Worm (Caenorhabditis elegans) whole organism, young adult: Measurements from ENCODE around the gene Y53F4B.5.

Experiments used
- B0035.1 ChIP-seq: sonication (generic microtip); optimal IDR thresholded peaks from 2 replicates; lab custom pipeline; 2016; ENCODE audit warnings: missing genetic modification characterization, mild to moderate bottlenecking, missing compliant biosample characterization, missing genotype, missing genetic modification reagents
- C17E4.6 ChIP-seq: fragments of 200-800 bp; sonication (Bioruptor generic); IDR thresholded peaks from 2 replicates; pipeline ENCODE4 v1.3.6; 2022; ENCODE audit warnings: missing genetic modification reagents, missing genetic modification characterization, missing compliant biosample characterization
- D2030.7 ChIP-seq: fragments of 200-800 bp; sonication (Bioruptor generic); IDR thresholded peaks from 2 replicates; pipeline ENCODE4 v1.3.6; 2022; ENCODE audit warnings: missing genetic modification reagents, missing genetic modification characterization, missing compliant biosample characterization
- F10E7.11 ChIP-seq: sonication (generic microtip); optimal IDR thresholded peaks from 2 replicates; lab custom pipeline; 2017; ENCODE audit warnings: mild to moderate bottlenecking, missing genetic modification characterization, moderate library complexity, missing compliant biosample characterization
- F23B12.7 ChIP-seq: sonication (generic microtip); optimal IDR thresholded peaks from 2 replicates; lab custom pipeline; 2017; ENCODE audit warnings: missing genetic modification characterization, mild to moderate bottlenecking, missing compliant biosample characterization, antibody characterized with exemption, moderate library complexity; ENCODE audit not compliant: insufficient read depth
- F33H1.4 ChIP-seq: fragments of 200-800 bp; sonication (Bioruptor generic); IDR thresholded peaks from 2 replicates; pipeline ENCODE4 v1.3.6; 2022; ENCODE audit warnings: missing genetic modification reagents, missing genetic modification characterization, missing compliant biosample characterization
- F37B4.10 ChIP-seq: fragments of 200-800 bp; sonication (Bioruptor generic); IDR thresholded peaks from 2 replicates; pipeline ENCODE4 v1.3.6; 2022; ENCODE audit warnings: missing genetic modification characterization, missing compliant biosample characterization
- F57A8.1 ChIP-seq: fragments of 200-800 bp; sonication (Bioruptor generic); optimal IDR thresholded peaks from 2 replicates; lab custom pipeline; 2018; ENCODE audit warnings: mild to moderate bottlenecking, missing genetic modification characterization, moderate library complexity, missing compliant biosample characterization
- K11D2.4 ChIP-seq: fragments of 200-800 bp; sonication (Bioruptor generic); IDR thresholded peaks from 2 replicates; pipeline ENCODE4 v1.3.6; 2022; ENCODE audit warnings: missing genetic modification reagents, missing genetic modification characterization, missing compliant biosample characterization
- K12H6.12 ChIP-seq: fragments of 200-800 bp; sonication (Bioruptor generic); optimal IDR thresholded peaks from 2 replicates; lab custom pipeline; 2018; ENCODE audit warnings: mild to moderate bottlenecking, missing genetic modification characterization, missing compliant biosample characterization
- T07F8.4 ChIP-seq: sonication (generic microtip); optimal IDR thresholded peaks from 2 replicates; lab custom pipeline; 2016; ENCODE audit warnings: mild to moderate bottlenecking, missing genetic modification characterization, moderate library complexity, missing compliant biosample characterization
- Y67H2A.10 ChIP-seq: fragments of 200-800 bp; sonication (Bioruptor generic); conservative IDR thresholded peaks from 2 replicates; pipeline ENCODE4 v1.3.6; 2022; ENCODE audit warnings: missing genetic modification reagents, missing genetic modification characterization, missing compliant biosample characterization
- akir-1 ChIP-seq: fragments of 200-800 bp; sonication (Bioruptor generic); optimal IDR thresholded peaks from 2 replicates; lab custom pipeline; 2018; ENCODE audit warnings: mild to moderate bottlenecking, missing genetic modification characterization, moderate library complexity, missing compliant biosample characterization
- ama-1 ChIP-seq, 3 experiments: fragments of 150-350 bp in 1 of 3; sonication (generic microtip) in 2 of 3; optimal IDR thresholded peaks; 2 replicates each; lab custom pipeline; 2014 to 2018; ENCODE audit warnings: missing biosample characterization in 2 of 3, missing genetic modification characterization in 2 of 3, missing genetic modification reagents in 2 of 3
- cebp-2 ChIP-seq: fragments of 200-800 bp; sonication (Bioruptor generic); IDR thresholded peaks from 2 replicates; pipeline ENCODE4 v1.3.6; 2022; ENCODE audit warnings: missing genetic modification characterization, missing compliant biosample characterization
- ceh-27 ChIP-seq: fragments of 200-800 bp; sonication (Bioruptor generic); optimal IDR thresholded peaks from 2 replicates; lab custom pipeline; 2018; ENCODE audit warnings: mild to moderate bottlenecking, missing genetic modification characterization, moderate library complexity, missing compliant biosample characterization
- ceh-58 ChIP-seq: fragments of 200-800 bp; sonication (Bioruptor generic); IDR thresholded peaks from 2 replicates; pipeline ENCODE4 v1.3.6; 2022; ENCODE audit warnings: missing genetic modification characterization, missing compliant biosample characterization
- ceh-79 ChIP-seq: sonication (generic microtip); optimal IDR thresholded peaks from 2 replicates; lab custom pipeline; 2017; ENCODE audit warnings: mild to moderate bottlenecking, missing genetic modification characterization, missing compliant biosample characterization
- chd-7 ChIP-seq: sonication (generic microtip); optimal IDR thresholded peaks from 2 replicates; lab custom pipeline; 2016; ENCODE audit warnings: mild to moderate bottlenecking, missing genetic modification characterization, moderate library complexity, missing compliant biosample characterization
- die-1 ChIP-seq: sonication (generic microtip); optimal IDR thresholded peaks from 2 replicates; lab custom pipeline; 2016; ENCODE audit warnings: missing genotype, mild to moderate bottlenecking, missing genetic modification characterization, missing compliant biosample characterization
- dox-1 ChIP-seq: fragments of 200-800 bp; sonication (Bioruptor generic); IDR thresholded peaks from 2 replicates; pipeline ENCODE4 v1.3.6; 2022; ENCODE audit warnings: missing genetic modification reagents, missing genetic modification characterization, missing compliant biosample characterization
- egrh-3 ChIP-seq: fragments of 200-800 bp; sonication (Bioruptor generic); IDR thresholded peaks from 2 replicates; pipeline ENCODE4 v1.3.6; 2022; ENCODE audit warnings: missing genetic modification reagents, missing genetic modification characterization, missing compliant biosample characterization
- ekl-4 ChIP-seq: fragments of 200-800 bp; sonication (Bioruptor generic); IDR thresholded peaks from 2 replicates; pipeline ENCODE4 v1.3.6; 2022; ENCODE audit warnings: missing genetic modification reagents, missing genetic modification characterization, missing compliant biosample characterization
- ets-4 ChIP-seq: fragments of 200-800 bp; sonication (Bioruptor generic); optimal IDR thresholded peaks from 2 replicates; lab custom pipeline; 2018; ENCODE audit warnings: mild to moderate bottlenecking, missing genetic modification characterization, missing compliant biosample characterization
- gei-17 ChIP-seq: fragments of 200-800 bp; sonication (Bioruptor generic); optimal IDR thresholded peaks from 2 replicates; lab custom pipeline; 2018; ENCODE audit warnings: mild to moderate bottlenecking, missing genetic modification characterization, missing compliant biosample characterization
- lin-26 ChIP-seq: fragments of 200-800 bp; sonication (Bioruptor generic); IDR thresholded peaks from 2 replicates; pipeline ENCODE4 v1.3.6; 2022; ENCODE audit warnings: missing genetic modification reagents, missing genetic modification characterization, missing compliant biosample characterization
- lsl-1 ChIP-seq: fragments of 200-800 bp; sonication (Bioruptor generic); optimal IDR thresholded peaks from 2 replicates; lab custom pipeline; 2018; ENCODE audit warnings: mild to moderate bottlenecking, missing genetic modification characterization, moderate library complexity, missing compliant biosample characterization
- lsy-27 ChIP-seq: sonication (generic microtip); optimal IDR thresholded peaks from 2 replicates; lab custom pipeline; 2017; ENCODE audit warnings: missing genetic modification characterization, mild to moderate bottlenecking, missing compliant biosample characterization, antibody characterized with exemption, missing genotype, borderline replicate concordance; ENCODE audit not compliant: insufficient read depth
- madf-10 ChIP-seq: sonication (generic microtip); optimal IDR thresholded peaks from 2 replicates; lab custom pipeline; 2016; ENCODE audit warnings: mild to moderate bottlenecking, missing genetic modification characterization, missing compliant biosample characterization
- madf-3 ChIP-seq: fragments of 200-800 bp; sonication (Bioruptor generic); IDR thresholded peaks from 2 replicates; pipeline ENCODE4 v1.3.6; 2022; ENCODE audit warnings: missing genetic modification reagents, missing genetic modification characterization, missing compliant biosample characterization
- mcd-1 ChIP-seq: fragments of 200-800 bp; sonication (Bioruptor generic); IDR thresholded peaks from 2 replicates; pipeline ENCODE4 v1.3.6; 2022; ENCODE audit warnings: missing genetic modification reagents, missing genetic modification characterization, missing compliant biosample characterization
- mes-4 ChIP-seq: sonication (generic microtip); optimal IDR thresholded peaks from 2 replicates; lab custom pipeline; 2016; ENCODE audit warnings: missing genotype, missing genetic modification characterization, missing compliant biosample characterization
- mxl-1 ChIP-seq: sonication (generic microtip); optimal IDR thresholded peaks from 2 replicates; lab custom pipeline; 2016; ENCODE audit warnings: missing genetic modification characterization, missing compliant biosample characterization
- nfya-1 ChIP-seq: sonication (generic microtip); optimal IDR thresholded peaks from 2 replicates; lab custom pipeline; 2017; ENCODE audit warnings: antibody characterized with exemption, missing compliant biosample characterization, missing genetic modification characterization, borderline replicate concordance; ENCODE audit not compliant: insufficient read depth
- nfya-2 ChIP-seq: fragments of 200-800 bp; sonication (Bioruptor generic); IDR thresholded peaks from 2 replicates; pipeline ENCODE4 v1.3.6; 2022; ENCODE audit warnings: missing genetic modification reagents, missing genetic modification characterization, missing compliant biosample characterization
- nhr-27 ChIP-seq: fragments of 200-800 bp; sonication (Bioruptor generic); optimal IDR thresholded peaks from 2 replicates; lab custom pipeline; 2018; ENCODE audit warnings: mild to moderate bottlenecking, missing genetic modification characterization, moderate library complexity, missing compliant biosample characterization
- pbrm-1 ChIP-seq: fragments of 200-800 bp; sonication (Bioruptor generic); IDR thresholded peaks from 2 replicates; pipeline ENCODE4 v1.3.6; 2022; ENCODE audit warnings: missing genetic modification reagents, missing genetic modification characterization, missing compliant biosample characterization
- rpc-1 ChIP-seq, 2 experiments: fragments of 150-350 bp in 1 of 2; sonication (generic microtip) in 1 of 2; optimal IDR thresholded peaks; 2 replicates each; lab custom pipeline; 2014 to 2018; ENCODE audit warnings: missing biosample characterization in 1 of 2, missing genetic modification characterization in 1 of 2, missing genetic modification reagents in 1 of 2, missing genotype in 1 of 2
- snpc-3.4 ChIP-seq: sonication (generic microtip); optimal IDR thresholded peaks from 2 replicates; lab custom pipeline; 2017; ENCODE audit warnings: missing genetic modification characterization, mild to moderate bottlenecking, missing compliant biosample characterization, antibody characterized with exemption, moderate library complexity, missing genotype, missing genetic modification reagents
- somi-1 ChIP-seq: fragments of 200-800 bp; sonication (Bioruptor generic); optimal IDR thresholded peaks from 2 replicates; lab custom pipeline; 2018; ENCODE audit warnings: mild to moderate bottlenecking, missing genetic modification characterization, missing compliant biosample characterization
- tlf-1 ChIP-seq: fragments of 200-800 bp; sonication (Bioruptor generic); optimal IDR thresholded peaks from 2 replicates; lab custom pipeline; 2018; ENCODE audit warnings: mild to moderate bottlenecking, missing genetic modification characterization, missing compliant biosample characterization
- unc-130 ChIP-seq: sonication (generic microtip); optimal IDR thresholded peaks from 2 replicates; lab custom pipeline; 2016; ENCODE audit warnings: missing genetic modification reagents, missing genetic modification characterization, missing compliant biosample characterization
- zfh-2 ChIP-seq: fragments of 200-800 bp; sonication (Bioruptor generic); conservative IDR thresholded peaks from 2 replicates; pipeline ENCODE4 v1.3.6; 2022; ENCODE audit warnings: missing genetic modification reagents, missing genetic modification characterization, missing compliant biosample characterization
- zim-3 ChIP-seq: sonication (generic microtip); optimal IDR thresholded peaks from 2 replicates; lab custom pipeline; 2017; ENCODE audit warnings: mild to moderate bottlenecking, missing genetic modification characterization, moderate library complexity, missing compliant biosample characterization
- ztf-18 ChIP-seq: sonication (generic microtip); optimal IDR thresholded peaks from 2 replicates; lab custom pipeline; 2016; ENCODE audit warnings: missing genotype, mild to moderate bottlenecking, missing genetic modification characterization, missing compliant biosample characterization
- ztf-22 ChIP-seq: fragments of 200-800 bp; sonication (Bioruptor generic); optimal IDR thresholded peaks from 2 replicates; lab custom pipeline; 2018; ENCODE audit warnings: mild to moderate bottlenecking, missing genetic modification characterization, moderate library complexity, missing compliant biosample characterization
- ztf-25 ChIP-seq: fragments of 200-800 bp; sonication (Bioruptor generic); IDR thresholded peaks from 2 replicates; pipeline ENCODE4 v1.3.6; 2022; ENCODE audit warnings: missing genetic modification reagents, missing genetic modification characterization, missing compliant biosample characterization

Y53F4B.5 gene

ce11 chrII:15004538-15004937, 20.7 kb upstream of the Y53F4B.5 start (continued):
- no peak for TF ChIP-seq lsy-27 (tag; lab: Kevin White, UChicago)
- no peak for TF ChIP-seq madf-10 (tag; lab: Kevin White, UChicago)
- TF ChIP-seq mes-4 (tag; lab: Kevin White, UChicago): no peak
- no peak for TF ChIP-seq nfya-1 (tag; lab: Kevin White, UChicago)
- peak; percentile 57 for TF ChIP-seq chd-7 (tag; lab: Kevin White, UChicago)
- TF ChIP-seq cebp-2 (GFP tag; lab: Robert Waterston, UW): peak; percentile 79; the same call in 1 of the 2 replicates
- no peak for TF ChIP-seq somi-1 (GFP tag; lab: Kevin White, UChicago)
- peak; percentile 44 for TF ChIP-seq zim-3 (tag; lab: Kevin White, UChicago)
- TF ChIP-seq F23B12.7 (tag; lab: Kevin White, UChicago): no peak
- TF ChIP-seq snpc-3.4: peak; percentile 20
- peak; percentile 87; the same call in 1 of the 2 replicates for TF ChIP-seq ceh-58 (GFP tag; lab: Robert Waterston, UW)
- TF ChIP-seq D2030.7 (GFP tag; lab: Robert Waterston, UW): peak; percentile 75
- peak; percentile 72 for TF ChIP-seq lin-26 (GFP tag; lab: Robert Waterston, UW)
- no peak for TF ChIP-seq F37B4.10
- TF ChIP-seq mxl-1 (tag; lab: Kevin White, UChicago): no peak
- 0 out of 2 replicates have a peak, but pooled peaks have one; percentile 6 for TF ChIP-seq egrh-3
- no peak for TF ChIP-seq nhr-27 (tag; lab: Kevin White, UChicago)
- no peak for TF ChIP-seq ztf-22 (GFP tag; lab: Kevin White, UChicago)
- TF ChIP-seq tlf-1 (GFP tag; lab: Kevin White, UChicago): peak; percentile 4
- peak; percentile 77; the same call in 1 of the 2 replicates for TF ChIP-seq ztf-25
- TF ChIP-seq rpc-1 (optimal IDR thresholded peaks at IDR 0.05; lab: Kevin White, UChicago): no peak
- no peak for TF ChIP-seq rpc-1 (tag; optimal IDR thresholded peaks at IDR 0.05; lab: Kevin White, UChicago)
- TF ChIP-seq ceh-79 (tag; lab: Kevin White, UChicago): no peak
- TF ChIP-seq K12H6.12 (tag; lab: Kevin White, UChicago): no peak
- no peak for TF ChIP-seq Y67H2A.10 (GFP tag; lab: Robert Waterston, UW)
- peak; percentile 81 for TF ChIP-seq ekl-4 (GFP tag; lab: Robert Waterston, UW)
- TF ChIP-seq B0035.1 (tag; lab: Kevin White, UChicago): no peak
- peak; percentile 78 for TF ChIP-seq unc-130 (GFP tag; lab: Kevin White, UChicago)
- TF ChIP-seq ztf-18: peak; percentile 18
- TF ChIP-seq ets-4 (GFP tag; lab: Kevin White, UChicago): no peak
- TF ChIP-seq nfya-2: peak; percentile 80; the same call in 1 of the 2 replicates
- TF ChIP-seq K11D2.4 (GFP tag; lab: Robert Waterston, UW): no peak
- peak; percentile 32 for TF ChIP-seq F10E7.11 (tag; lab: Kevin White, UChicago)
- TF ChIP-seq pbrm-1: peak; percentile 65
- peak; percentile 87 for TF ChIP-seq madf-3 (GFP tag; lab: Robert Waterston, UW)
- peak; percentile 51 for TF ChIP-seq die-1
- TF ChIP-seq mcd-1 (GFP tag; lab: Robert Waterston, UW): peak; percentile 70
- TF ChIP-seq dox-1 (GFP tag; lab: Robert Waterston, UW): peak; percentile 42; the same call in 1 of the 2 replicates
- peak; percentile 83 for TF ChIP-seq C17E4.6 (GFP tag; lab: Robert Waterston, UW)
- TF ChIP-seq gei-17 (GFP tag; lab: Kevin White, UChicago): no peak
- TF ChIP-seq ceh-27 (GFP tag; lab: Kevin White, UChicago): no peak
- TF ChIP-seq F33H1.4: peak; percentile 64
- peak; percentile 41 for TF ChIP-seq lsl-1
- TF ChIP-seq zfh-2 (GFP tag; lab: Robert Waterston, UW): no peak
- no peak for TF ChIP-seq ama-1 (optimal IDR thresholded peaks at IDR 0.05; lab: Kevin White, UChicago)
- peak in 1 of 2 experiments; percentile 79 for TF ChIP-seq ama-1 (GFP tag; optimal IDR thresholded peaks at IDR 0.05; lab: Kevin White, UChicago)
- no peak for TF ChIP-seq akir-1 (GFP tag; lab: Kevin White, UChicago)
- TF ChIP-seq F57A8.1: no peak
- no peak for TF ChIP-seq T07F8.4
